Worm (Caenorhabditis elegans): ENCODE data around the gene F46F5.13.

ce11 chrII:760276-760675, 42.8 kb upstream of the F46F5.13 start:
- TF ChIP-seq fkh-10 (GFP tag; optimal IDR thresholded peaks at IDR 0.05) (no peak), K09A11.1 (tag; optimal IDR thresholded peaks at IDR 0.05; ENCODE audit: insufficient read depth) (no peak), ets-4 (tag; optimal IDR thresholded peaks at IDR 0.05) (no peak), hlh-8 (tag; optimal IDR thresholded peaks at IDR 0.05) (no peak), ama-1 (optimal IDR thresholded peaks at IDR 0.05) (no peak), pqm-1 (tag; optimal IDR thresholded peaks at IDR 0.05) (no peak)

All from whole organism, late embryonic.